Fruit fly (Drosophila melanogaster): ENCODE results near the gene CG14341.

DNA sequence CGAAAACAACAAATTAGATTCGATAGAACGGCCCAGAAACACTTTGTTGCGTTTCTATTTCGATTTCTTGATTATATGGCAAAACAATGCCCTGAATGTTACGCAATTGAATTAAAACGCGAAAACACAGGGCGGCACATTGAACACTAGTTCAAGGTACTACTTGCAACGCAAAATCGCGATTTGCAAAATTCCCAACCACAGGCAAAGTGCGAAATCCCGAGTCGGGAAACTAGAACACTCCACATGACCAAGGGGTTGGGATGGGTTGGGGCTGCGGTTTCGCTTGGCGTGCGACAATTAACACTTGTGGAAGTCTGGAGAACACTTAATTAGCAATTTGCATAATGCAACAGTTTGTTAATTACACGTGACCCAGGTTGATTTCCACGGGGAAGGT, 42.0 kb upstream of the CG14341 start:
- TF ChIP-seq Snoo (tag; optimal IDR thresholded peaks at IDR 0.05) (no peak), CG32121 (GFP tag; IDR thresholded peaks at IDR 0.05) (no peak), CG14655 (GFP tag; optimal IDR thresholded peaks at IDR 0.05) (no peak), Pif1A (GFP tag; optimal IDR thresholded peaks at IDR 0.05) (no peak), EcR (GFP tag; optimal IDR thresholded peaks at IDR 0.05) (no peak), CG15710 (tag; optimal IDR thresholded peaks at IDR 0.05) (no peak), Pif1B (GFP tag; optimal IDR thresholded peaks at IDR 0.05) (no peak), CG17806 (tag; optimal IDR thresholded peaks at IDR 0.05) (no peak), CG4496 (GFP tag; IDR thresholded peaks at IDR 0.05) (no peak), CG10348 (GFP tag; IDR thresholded peaks at IDR 0.05) (no peak), fd96Ca (GFP tag; IDR thresholded peaks at IDR 0.05) (no peak)

Data from whole organism, pupa.